Fruit fly (Drosophila melanogaster) whole organism, embryonic: ENCODE measurements around the gene LysRS.

ENCODE experiments used
- Ada2b ChIP-seq: fragments of 200-800 bp; sonication (Bioruptor generic); IDR thresholded peaks from 2 replicates; pipeline ENCODE4 v1.3.6; 2022; ENCODE audit warnings: missing biosample characterization, missing genetic modification characterization
- Atf-2 ChIP-seq: fragments of 200-800 bp; sonication (Bioruptor generic); optimal IDR thresholded peaks from 2 replicates; lab custom pipeline; 2016; ENCODE audit warnings: missing biosample characterization, missing genetic modification characterization
- Atf6 ChIP-seq: fragments of 200-800 bp; sonication (Bioruptor generic); IDR thresholded peaks from 2 replicates; pipeline ENCODE4 v1.3.6; 2022; ENCODE audit warnings: missing biosample characterization, missing genetic modification characterization
- Bgb ChIP-seq: fragments of 200-800 bp; sonication (Bioruptor generic); IDR thresholded peaks from 2 replicates; pipeline ENCODE4 v1.3.6; 2022; ENCODE audit warnings: missing biosample characterization, missing genetic modification characterization; ENCODE audit not compliant: partially characterized antibody
- Blimp-1 ChIP-seq: fragments of 200-800 bp; sonication (Bioruptor generic); optimal IDR thresholded peaks from 3 replicates; lab custom pipeline; 2018; ENCODE audit warnings: missing biosample characterization, missing genetic modification characterization, mild to moderate bottlenecking, moderate library complexity, missing genetic modification reagents
- CG10462 ChIP-seq: fragments of 200-800 bp; sonication (Bioruptor generic); optimal IDR thresholded peaks from 2 replicates; lab custom pipeline; 2016; ENCODE audit warnings: missing biosample characterization, missing genetic modification characterization
- CG10543 ChIP-seq: fragments of 200-800 bp; sonication (Bioruptor generic); optimal IDR thresholded peaks from 3 replicates; lab custom pipeline; 2017; ENCODE audit warnings: missing biosample characterization, mild to moderate bottlenecking, missing genetic modification characterization, moderate library complexity
- CG11560 ChIP-seq: fragments of 200-800 bp; sonication (Bioruptor generic); IDR thresholded peaks from 3 replicates; pipeline ENCODE4 v1.3.6; 2022; ENCODE audit warnings: missing biosample characterization, missing genetic modification characterization
- CG15479 ChIP-seq: fragments of 200-800 bp; sonication (Bioruptor generic); optimal IDR thresholded peaks from 3 replicates; lab custom pipeline; 2019; ENCODE audit warnings: missing biosample characterization, mild to moderate bottlenecking, missing genetic modification characterization, moderate library complexity
- CG15514 ChIP-seq: fragments of 200-800 bp; sonication (Bioruptor generic); optimal IDR thresholded peaks from 3 replicates; lab custom pipeline; 2017; ENCODE audit warnings: missing biosample characterization, missing genetic modification characterization, mild to moderate bottlenecking, moderate library complexity, missing genetic modification reagents
- CG15696 ChIP-seq: fragments of 200-800 bp; sonication (Bioruptor generic); optimal IDR thresholded peaks from 2 replicates; lab custom pipeline; 2019; ENCODE audit warnings: missing biosample characterization, mild to moderate bottlenecking, missing genetic modification characterization, moderate library complexity
- CG18619 ChIP-seq: fragments of 200-800 bp; sonication (Bioruptor generic); optimal IDR thresholded peaks from 3 replicates; lab custom pipeline; 2017; ENCODE audit warnings: missing biosample characterization, mild to moderate bottlenecking, missing genetic modification characterization
- CG2116 ChIP-seq: fragments of 200-800 bp; sonication (Bioruptor generic); optimal IDR thresholded peaks from 3 replicates; lab custom pipeline; 2018; ENCODE audit warnings: missing biosample characterization, mild to moderate bottlenecking, missing genetic modification characterization
- CG34376 ChIP-seq: fragments of 200-800 bp; sonication (Bioruptor generic); optimal IDR thresholded peaks from 2 replicates; lab custom pipeline; 2018; ENCODE audit warnings: missing biosample characterization, mild to moderate bottlenecking, missing genetic modification characterization
- CG43689 ChIP-seq: fragments of 200-800 bp; sonication (Bioruptor generic); IDR thresholded peaks from 2 replicates; pipeline ENCODE4 v1.3.6; 2022; ENCODE audit warnings: missing biosample characterization, missing genetic modification characterization
- CG6813 ChIP-seq: fragments of 200-800 bp; sonication (Bioruptor generic); optimal IDR thresholded peaks from 2 replicates; lab custom pipeline; 2017; ENCODE audit warnings: missing biosample characterization, missing genetic modification characterization, mild to moderate bottlenecking, moderate library complexity, missing genetic modification reagents
- CG7987 ChIP-seq: fragments of 200-800 bp; sonication (Bioruptor generic); optimal IDR thresholded peaks from 2 replicates; lab custom pipeline; 2018; ENCODE audit warnings: missing biosample characterization, mild to moderate bottlenecking, missing genetic modification characterization, moderate library complexity
- CG8089 ChIP-seq: fragments of 200-800 bp; sonication (Bioruptor generic); optimal IDR thresholded peaks from 3 replicates; lab custom pipeline; 2016; ENCODE audit warnings: missing biosample characterization, missing genetic modification characterization
- CrebB ChIP-seq: fragments of 200-800 bp; sonication (Bioruptor generic); optimal IDR thresholded peaks from 3 replicates; lab custom pipeline; 2018; ENCODE audit warnings: missing biosample characterization, mild to moderate bottlenecking, missing genetic modification characterization
- Dbx ChIP-seq: fragments of 200-800 bp; sonication (Bioruptor generic); IDR thresholded peaks from 3 replicates; pipeline ENCODE4 v1.3.6; 2022; ENCODE audit warnings: missing biosample characterization, missing genetic modification characterization
- Dfd ChIP-seq, 2 experiments: fragments of >200 bp; optimal IDR thresholded peaks; 2 replicates each; lab custom pipeline; 2017; ENCODE audit warnings: missing biosample characterization in 2 of 2, missing genetic modification characterization in 2 of 2
- Dip2 ChIP-seq: fragments of 200-800 bp; sonication (Bioruptor generic); IDR thresholded peaks from 2 replicates; pipeline ENCODE4 v1.3.6; 2022; ENCODE audit warnings: missing biosample characterization, missing genetic modification characterization
- HmgZ ChIP-seq: fragments of 200-800 bp; sonication (Bioruptor generic); optimal IDR thresholded peaks from 2 replicates; lab custom pipeline; 2018; ENCODE audit warnings: missing biosample characterization, mild to moderate bottlenecking, missing genetic modification characterization
- Med ChIP-seq: fragments of 200-800 bp; sonication (Bioruptor generic); peaks from one replicate; lab custom pipeline; 2016; ENCODE audit warnings: missing biosample characterization, missing genetic modification characterization, mild to moderate bottlenecking, inconsistent platforms, moderate library complexity
- Tbp ChIP-seq: fragments of >200 bp; optimal IDR thresholded peaks from 2 replicates; lab custom pipeline; 2018; ENCODE audit warnings: missing biosample characterization, missing genetic modification characterization
- Xrp1 ChIP-seq: fragments of 200-800 bp; sonication (Bioruptor generic); IDR thresholded peaks from 2 replicates; pipeline ENCODE4 v1.3.6; 2022; ENCODE audit warnings: missing biosample characterization, missing genetic modification characterization
- abd-A ChIP-seq: fragments of 200-800 bp; sonication (Bioruptor generic); optimal IDR thresholded peaks from 3 replicates; lab custom pipeline; 2019; ENCODE audit warnings: missing biosample characterization, mild to moderate bottlenecking, missing genetic modification characterization, moderate library complexity
- ato ChIP-seq: fragments of 200-800 bp; sonication (Bioruptor generic); IDR thresholded peaks from 2 replicates; pipeline ENCODE4 v1.3.6; 2022; ENCODE audit warnings: missing biosample characterization, missing genetic modification characterization; ENCODE audit not compliant: partially characterized antibody
- az2 ChIP-seq: fragments of 200-800 bp; sonication (Bioruptor generic); optimal IDR thresholded peaks from 3 replicates; lab custom pipeline; 2016; ENCODE audit warnings: missing biosample characterization, missing genetic modification characterization
- bigmax ChIP-seq: fragments of 200-800 bp; sonication (Bioruptor generic); optimal IDR thresholded peaks from 2 replicates; lab custom pipeline; 2018; ENCODE audit warnings: missing biosample characterization, mild to moderate bottlenecking, missing genetic modification characterization
- bowl ChIP-seq: fragments of 200-800 bp; sonication (Bioruptor generic); IDR thresholded peaks from 2 replicates; pipeline ENCODE4 v1.3.6; 2022; ENCODE audit warnings: missing biosample characterization, missing genetic modification characterization
- crc ChIP-seq: fragments of 200-800 bp; sonication (Bioruptor generic); optimal IDR thresholded peaks from 2 replicates; lab custom pipeline; 2016; ENCODE audit warnings: missing biosample characterization, missing genetic modification characterization
- cwo ChIP-seq: fragments of 200-800 bp; sonication (Bioruptor generic); optimal IDR thresholded peaks from 3 replicates; lab custom pipeline; 2017; ENCODE audit warnings: missing biosample characterization, missing genetic modification characterization, mild to moderate bottlenecking, moderate library complexity, missing genetic modification reagents
- fru ChIP-seq: fragments of >200 bp; optimal IDR thresholded peaks from 2 replicates; lab custom pipeline; 2017
- fu2 ChIP-seq: fragments of 200-800 bp; sonication (Bioruptor generic); optimal IDR thresholded peaks from 2 replicates; lab custom pipeline; 2016; ENCODE audit warnings: missing biosample characterization, missing genetic modification characterization
- gro ChIP-seq: fragments of 200-800 bp; sonication (Bioruptor generic); optimal IDR thresholded peaks from 2 replicates; lab custom pipeline; 2016; ENCODE audit warnings: missing biosample characterization, missing genetic modification characterization
- gsb-n ChIP-seq: fragments of 200-800 bp; sonication (Bioruptor generic); optimal IDR thresholded peaks from 3 replicates; lab custom pipeline; 2018; ENCODE audit warnings: missing biosample characterization, mild to moderate bottlenecking, missing genetic modification characterization
- hkb ChIP-seq, 2 experiments: fragments of 200-800 bp in 1 of 2; fragments of >200 bp in 1 of 2; sonication (Bioruptor generic) in 1 of 2; IDR thresholded peaks in 1 of 2; optimal IDR thresholded peaks in 1 of 2; 2 replicates each; pipeline versions ENCODE4 v1.3.6 to Lab custom; 2017 to 2022; ENCODE audit warnings: missing biosample characterization in 1 of 2, missing genetic modification characterization in 1 of 2
- kay ChIP-seq: fragments of 200-800 bp; sonication (Bioruptor generic); optimal IDR thresholded peaks from 2 replicates; lab custom pipeline; 2016; ENCODE audit warnings: missing biosample characterization, missing genetic modification characterization
- mirr ChIP-seq: fragments of 200-800 bp; sonication (Bioruptor generic); optimal IDR thresholded peaks from 3 replicates; lab custom pipeline; 2018; ENCODE audit warnings: missing biosample characterization, mild to moderate bottlenecking, missing genetic modification characterization
- nau ChIP-seq: fragments of 200-800 bp; sonication (Bioruptor generic); optimal IDR thresholded peaks from 3 replicates; lab custom pipeline; 2017; ENCODE audit warnings: missing biosample characterization, mild to moderate bottlenecking, missing genetic modification characterization, missing genetic modification reagents
- pan ChIP-seq, 4 experiments: fragments of >200 bp in 3 of 4; fragments of 200-800 bp in 1 of 4; sonication (Bioruptor generic) in 1 of 4; optimal IDR thresholded peaks in 3 of 4; IDR thresholded peaks in 1 of 4; 2 replicates each; pipeline versions ENCODE4 v1.3.6 to Lab custom; 2017 to 2022; ENCODE audit warnings: missing biosample characterization in 2 of 4, missing genetic modification characterization in 2 of 4, mixed read lengths in 1 of 4
- pzg ChIP-seq: fragments of 200-800 bp; sonication (Bioruptor generic); optimal IDR thresholded peaks from 3 replicates; lab custom pipeline; 2018; ENCODE audit warnings: missing biosample characterization, mild to moderate bottlenecking, missing genetic modification characterization, moderate library complexity
- ranshi ChIP-seq: fragments of 200-800 bp; sonication (Bioruptor generic); IDR thresholded peaks from 2 replicates; pipeline ENCODE4 v1.3.6; 2022; ENCODE audit warnings: missing biosample characterization, missing genetic modification characterization
- repo ChIP-seq: fragments of 200-800 bp; sonication (Bioruptor generic); optimal IDR thresholded peaks from 2 replicates; lab custom pipeline; 2016; ENCODE audit warnings: missing biosample characterization, missing genetic modification characterization
- row ChIP-seq: fragments of 200-800 bp; sonication (Bioruptor generic); IDR thresholded peaks from 3 replicates; pipeline ENCODE4 v1.3.6; 2022; ENCODE audit warnings: missing biosample characterization, missing genetic modification characterization
- tgo ChIP-seq: fragments of 200-800 bp; sonication (Bioruptor generic); IDR thresholded peaks from 3 replicates; pipeline ENCODE4 v1.3.6; 2022; ENCODE audit warnings: missing biosample characterization, missing genetic modification characterization
- unc-4 ChIP-seq: fragments of 200-800 bp; sonication (Bioruptor generic); IDR thresholded peaks from 2 replicates; pipeline ENCODE4 v1.3.6; 2022; ENCODE audit warnings: missing biosample characterization, missing genetic modification characterization; ENCODE audit not compliant: partially characterized antibody
- unpg ChIP-seq: fragments of 200-800 bp; sonication (Bioruptor generic); optimal IDR thresholded peaks from 3 replicates; lab custom pipeline; 2018; ENCODE audit warnings: missing biosample characterization, mild to moderate bottlenecking, missing genetic modification characterization, moderate library complexity

The LysRS gene

DNA sequence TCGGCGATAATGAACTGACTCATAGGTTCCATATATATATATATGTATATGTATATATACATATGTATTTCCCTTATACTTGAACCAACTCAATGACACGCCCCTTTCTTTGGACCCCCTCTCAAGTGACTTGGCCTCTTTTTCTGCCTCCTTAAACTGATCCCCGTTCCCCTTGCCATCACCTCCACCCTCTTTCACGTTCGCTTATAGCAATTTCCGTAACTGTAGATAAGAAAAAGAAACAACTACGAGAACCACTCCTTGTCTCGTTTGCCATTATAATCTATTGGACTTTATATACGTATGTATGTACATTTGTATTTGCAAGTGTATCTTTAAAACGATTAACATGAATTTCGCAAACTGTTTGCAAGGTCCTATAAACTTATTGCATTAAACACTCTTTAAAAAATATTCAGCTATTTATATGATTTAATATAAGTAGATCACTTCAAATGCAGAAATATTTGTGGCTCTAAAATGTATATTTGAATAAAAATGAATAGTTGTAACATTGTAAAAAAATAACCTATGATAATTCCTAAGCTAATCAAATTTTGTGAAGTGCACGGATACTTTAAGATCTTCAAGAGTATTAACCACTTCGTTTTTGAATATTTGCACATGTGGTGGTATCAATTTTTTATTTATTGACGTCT is 25.9 kb downstream of the LysRS start (continued):
- TF ChIP-seq crc (GFP tag; lab: Kevin White, UChicago) (no peak), CG15479 (GFP tag; lab: Kevin White, UChicago) (no peak), tgo (no peak), CG7987 (GFP tag; lab: Kevin White, UChicago) (no peak), mirr (peak; percentile 9), CG34376 (GFP tag; lab: Kevin White, UChicago) (peak; percentile 32), fu2 (GFP tag; lab: Kevin White, UChicago) (no peak), Xrp1 (GFP tag; lab: Robert Waterston, UW) (no peak), HmgZ (no peak), fru (no peak), Dfd (GFP tag; optimal IDR thresholded peaks at IDR 0.05; lab: Kevin White, UChicago) (no peak), unpg (GFP tag; lab: Kevin White, UChicago) (no peak), CG8089 (GFP tag; lab: Kevin White, UChicago) (no peak), gro (GFP tag; lab: Kevin White, UChicago) (no peak), CG18619 (GFP tag; lab: Kevin White, UChicago) (peak; percentile 36), Dbx (GFP tag; lab: Robert Waterston, UW) (0 out of 3 replicates have a peak, but pooled peaks have one; percentile 34), pan (optimal IDR thresholded peaks at IDR 0.05; lab: Kevin White, UChicago) (no peak), pan (GFP tag; optimal IDR thresholded peaks at IDR 0.05 in 1 of 2, IDR thresholded peaks at IDR 0.05 in 1 of 2) (no peak), repo (GFP tag; lab: Kevin White, UChicago) (no peak), CG15696 (no peak), CG43689 (GFP tag; lab: Robert Waterston, UW) (no peak), Atf-2 (GFP tag; lab: Kevin White, UChicago) (no peak), bowl (GFP tag; lab: Robert Waterston, UW) (no peak), az2 (GFP tag; lab: Kevin White, UChicago) (no peak), bigmax (GFP tag; lab: Kevin White, UChicago) (no peak), CG11560 (no peak)

DNA sequence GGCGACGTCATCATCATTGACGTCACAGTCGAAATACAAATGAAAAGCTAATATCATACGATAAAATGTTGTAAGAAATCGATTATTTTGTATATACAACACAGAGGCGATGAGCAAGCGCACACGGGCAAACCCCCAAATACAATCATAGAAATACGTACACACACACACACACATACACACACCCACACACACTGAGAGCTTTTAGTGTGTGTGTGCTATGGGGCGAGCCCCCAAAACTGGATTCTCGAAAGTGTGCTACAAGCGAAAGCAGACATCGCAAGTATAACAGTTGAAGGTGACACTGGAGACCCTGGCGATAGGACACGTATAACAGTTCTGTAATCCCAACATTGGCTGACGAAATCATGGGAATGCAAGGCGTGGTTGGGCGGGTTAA is 26.8 kb downstream of the LysRS start:
- no peak for TF ChIP-seq ranshi (GFP tag; lab: Robert Waterston, UW)
- TF ChIP-seq Ada2b (GFP tag; lab: Robert Waterston, UW) = no peak
- peak; percentile 18 for TF ChIP-seq cwo (GFP tag; lab: Kevin White, UChicago)
- peak; percentile 2 for TF ChIP-seq CG2116 (GFP tag; lab: Kevin White, UChicago)
- peak; percentile 28 for TF ChIP-seq nau
- peak; percentile 5 for TF ChIP-seq CG6813 (GFP tag; lab: Kevin White, UChicago)
- TF ChIP-seq kay (GFP tag; lab: Kevin White, UChicago) = peak; percentile 15
- TF ChIP-seq CrebB = peak; percentile 19
- peak; percentile 30; the same call in 1 of the 2 replicates for TF ChIP-seq Bgb (GFP tag; lab: Robert Waterston, UW)
- TF ChIP-seq hkb (optimal IDR thresholded peaks at IDR 0.05; lab: Kevin White, UChicago) = no peak
- no peak for TF ChIP-seq hkb (GFP tag; IDR thresholded peaks at IDR 0.05; lab: Robert Waterston, UW)
- TF ChIP-seq Dfd (GFP tag; optimal IDR thresholded peaks at IDR 0.05; lab: Kevin White, UChicago) = no peak
- peak; percentile 32 for TF ChIP-seq CG15514 (GFP tag; lab: Kevin White, UChicago)
- no peak for TF ChIP-seq Tbp
- peak; percentile 57 for TF ChIP-seq Blimp-1 (GFP tag; lab: Kevin White, UChicago)
- TF ChIP-seq row (GFP tag; lab: Robert Waterston, UW) = no peak; the same call in 2 of the 3 replicates
- TF ChIP-seq Med = peak; percentile 71
- peak; percentile 96 for TF ChIP-seq abd-A (tag; lab: Kevin White, UChicago)
- peak; percentile 7 for TF ChIP-seq pzg (GFP tag; lab: Kevin White, UChicago)
- TF ChIP-seq CG10543 (GFP tag; lab: Kevin White, UChicago) = peak; percentile 42
- no peak for TF ChIP-seq CG10462
- no peak for TF ChIP-seq Atf6 (GFP tag; lab: Robert Waterston, UW)
- TF ChIP-seq ato (GFP tag; lab: Robert Waterston, UW) = no peak
- no peak for TF ChIP-seq gsb-n (tag; lab: Kevin White, UChicago)
- TF ChIP-seq Dip2 (GFP tag; lab: Robert Waterston, UW) = no peak
- TF ChIP-seq CG34376 (GFP tag; lab: Kevin White, UChicago) = peak; percentile 27
- peak; percentile 39; the same call in 1 of the 2 replicates for TF ChIP-seq unc-4 (GFP tag; lab: Robert Waterston, UW)
